Worm (Caenorhabditis elegans) whole organism, young adult: ENCODE results near the gene fbxc-18.

Source experiments
- Y53F4B.3 ChIP-seq: fragments of 200-800 bp; sonication (Bioruptor generic); IDR thresholded peaks from 2 replicates; pipeline ENCODE4 v1.3.6; 2022; ENCODE audit warnings: missing genetic modification reagents, missing genetic modification characterization, missing compliant biosample characterization
- Y79H2A.3 ChIP-seq: fragments of 200-800 bp; sonication (Bioruptor generic); conservative IDR thresholded peaks from 2 replicates; pipeline ENCODE4 v1.3.6; 2022; ENCODE audit warnings: missing genetic modification reagents, missing genetic modification characterization, missing compliant biosample characterization
- ama-1 ChIP-seq, 3 experiments: fragments of 150-350 bp in 1 of 3; sonication (generic microtip) in 2 of 3; optimal IDR thresholded peaks; 2 replicates each; lab custom pipeline; 2014 to 2018; ENCODE audit warnings: missing biosample characterization in 2 of 3, missing genetic modification characterization in 2 of 3, missing genetic modification reagents in 2 of 3
- dpff-1 ChIP-seq: sonication (generic microtip); optimal IDR thresholded peaks from 2 replicates; lab custom pipeline; 2017; ENCODE audit warnings: mild to moderate bottlenecking, missing genetic modification characterization, missing compliant biosample characterization
- ets-4 ChIP-seq: fragments of 200-800 bp; sonication (Bioruptor generic); optimal IDR thresholded peaks from 2 replicates; lab custom pipeline; 2018; ENCODE audit warnings: mild to moderate bottlenecking, missing genetic modification characterization, missing compliant biosample characterization
- pha-4 ChIP-seq: fragments of 150-350 bp; sonication (generic microtip); optimal IDR thresholded peaks from 2 replicates; lab custom pipeline; 2014; ENCODE audit warnings: missing biosample characterization, missing genetic modification reagents, missing genetic modification characterization
- unc-62 ChIP-seq: fragments of 150-350 bp; optimal IDR thresholded peaks from 2 replicates; lab custom pipeline; 2014; ENCODE audit warnings: missing biosample characterization, missing genetic modification reagents, missing genetic modification characterization

DNA sequence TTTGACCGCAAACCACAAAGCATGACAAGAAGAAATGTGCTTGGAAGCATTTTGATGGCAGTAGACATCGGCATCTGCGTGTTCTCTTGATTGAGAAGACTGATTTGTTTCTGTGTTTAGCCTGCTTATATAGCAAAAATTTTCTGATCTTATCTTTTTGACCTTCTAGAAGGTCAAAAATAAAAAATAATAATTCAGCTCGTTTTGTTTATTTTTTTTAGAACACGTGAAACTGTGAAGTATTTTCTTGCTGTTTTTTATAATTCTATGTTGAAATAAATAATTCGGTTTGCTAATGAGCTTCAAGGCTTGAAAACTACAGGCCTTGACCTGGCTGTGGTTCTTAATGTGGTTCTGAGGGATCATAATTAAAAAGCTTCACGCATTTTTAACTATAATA is 39.5 kb downstream of the fbxc-18 start, which contains the start of gene R07C3.13:
- TF ChIP-seq dpff-1 (tag; lab: Kevin White, UChicago): no peak
- TF ChIP-seq pha-4 (tag; lab: Kevin White, UChicago): no peak
- TF ChIP-seq unc-62 (GFP tag; lab: Kevin White, UChicago): no peak
- no peak for TF ChIP-seq ama-1 (optimal IDR thresholded peaks at IDR 0.05; lab: Kevin White, UChicago)
- TF ChIP-seq ama-1 (GFP tag; optimal IDR thresholded peaks at IDR 0.05; lab: Kevin White, UChicago): no peak
- no peak for TF ChIP-seq ets-4 (GFP tag; lab: Kevin White, UChicago)
- TF ChIP-seq Y53F4B.3 (GFP tag; lab: Robert Waterston, UW): no peak
- no peak for TF ChIP-seq Y79H2A.3 (GFP tag; lab: Robert Waterston, UW)
